Worm (Caenorhabditis elegans) whole organism, late embryonic: Measurements from ENCODE around the gene C27D9.1.

ENCODE experiments used
- Y22D7AL.16 ChIP-seq: sonication (generic microtip); optimal IDR thresholded peaks from 2 replicates; lab custom pipeline; 2016; ENCODE audit warnings: missing genetic modification characterization, missing compliant biosample characterization
- fkh-10 ChIP-seq: fragments of 150-350 bp; optimal IDR thresholded peaks from 2 replicates; lab custom pipeline; 2014; ENCODE audit warnings: missing biosample characterization, missing genetic modification reagents, missing genetic modification characterization
- lim-6 ChIP-seq: sonication (generic microtip); optimal IDR thresholded peaks from 2 replicates; lab custom pipeline; 2016; ENCODE audit warnings: missing genetic modification characterization, missing compliant biosample characterization
- mec-3 ChIP-seq: sonication (generic microtip); optimal IDR thresholded peaks from 2 replicates; lab custom pipeline; 2016; ENCODE audit warnings: borderline replicate concordance, missing genetic modification characterization, missing compliant biosample characterization
- pax-1 ChIP-seq: fragments of 150-350 bp; optimal IDR thresholded peaks from 2 replicates; lab custom pipeline; 2014; ENCODE audit warnings: missing biosample characterization, missing genetic modification characterization
- pha-4 ChIP-seq: fragments of 150-350 bp; optimal IDR thresholded peaks from 2 replicates; lab custom pipeline; 2018; ENCODE audit warnings: missing biosample characterization, missing genetic modification reagents, missing genetic modification characterization
- tbx-2 ChIP-seq: sonication (generic microtip); optimal IDR thresholded peaks from 2 replicates; lab custom pipeline; 2016; ENCODE audit warnings: missing genetic modification characterization, missing compliant biosample characterization
- ttx-3 ChIP-seq: sonication (generic microtip); optimal IDR thresholded peaks from 2 replicates; lab custom pipeline; 2016; ENCODE audit warnings: missing genetic modification reagents, missing genetic modification characterization, missing compliant biosample characterization

- TF ChIP-seq tbx-2 (no peak), pax-1 (tag; lab: Kevin White, UChicago) (no peak), pha-4 (no peak), lim-6 (tag; lab: Kevin White, UChicago) (no peak), fkh-10 (GFP tag; lab: Kevin White, UChicago) (no peak), Y22D7AL.16 (no peak), mec-3 (no peak), ttx-3 (no peak)
Observed at ce11 chrII:4762574-4763285, 9.5 kb downstream of the C27D9.1 start, which contains the start of gene F26G1.2.
